Worm (Caenorhabditis elegans) whole organism, early embryonic: ENCODE results near the gene coa-7.
A peak's percentile ranks its signal among the peaks of the same experiment; 100 is the strongest.

Experiments used
- F13C5.2 ChIP-seq: sonication (generic microtip); optimal IDR thresholded peaks from 2 replicates; lab custom pipeline; 2017; ENCODE audit warnings: mild to moderate bottlenecking, missing genetic modification characterization, inconsistent platforms, missing compliant biosample characterization
- ama-1 ChIP-seq: fragments of 150-350 bp; optimal IDR thresholded peaks from 2 replicates; lab custom pipeline; 2014
- ceh-13 ChIP-seq: fragments of 200-800 bp; sonication (Bioruptor generic); optimal IDR thresholded peaks from 2 replicates; lab custom pipeline; 2018; ENCODE audit warnings: mild to moderate bottlenecking, missing genetic modification characterization, missing compliant biosample characterization
- ceh-36 ChIP-seq: sonication (generic microtip); optimal IDR thresholded peaks from 2 replicates; lab custom pipeline; 2016; ENCODE audit warnings: missing genetic modification characterization, inconsistent platforms, missing compliant biosample characterization
- ets-7 ChIP-seq: sonication (generic microtip); optimal IDR thresholded peaks from 2 replicates; lab custom pipeline; 2016; ENCODE audit warnings: missing genotype, missing genetic modification characterization, missing compliant biosample characterization
- flt-1 ChIP-seq: fragments of 200-800 bp; sonication (Bioruptor generic); IDR thresholded peaks from 2 replicates; pipeline ENCODE4 v1.3.6; 2022; ENCODE audit warnings: missing genetic modification characterization, missing compliant biosample characterization
- hmbx-1 ChIP-seq: sonication (generic microtip); optimal IDR thresholded peaks from 2 replicates; lab custom pipeline; 2016; ENCODE audit warnings: mild to moderate bottlenecking, missing genetic modification characterization, missing compliant biosample characterization
- hmg-4 ChIP-seq: fragments of 200-800 bp; sonication (Bioruptor generic); optimal IDR thresholded peaks from 2 replicates; lab custom pipeline; 2018; ENCODE audit warnings: mild to moderate bottlenecking, missing genetic modification characterization, missing compliant biosample characterization
- hnd-1 ChIP-seq: sonication (generic microtip); optimal IDR thresholded peaks from 2 replicates; lab custom pipeline; 2016; ENCODE audit warnings: missing genetic modification characterization, missing compliant biosample characterization
- pes-1 ChIP-seq: fragments of 200-800 bp; sonication (Bioruptor generic); IDR thresholded peaks from 2 replicates; pipeline ENCODE4 v1.3.6; 2022; ENCODE audit warnings: missing genetic modification reagents, missing genetic modification characterization, missing compliant biosample characterization
- sea-1 ChIP-seq: fragments of 200-800 bp; sonication (Bioruptor generic); conservative IDR thresholded peaks from 2 replicates; pipeline ENCODE4 v1.3.6; 2022; ENCODE audit warnings: missing genetic modification characterization, missing compliant biosample characterization
- tbx-11 ChIP-seq: fragments of 200-800 bp; sonication (Bioruptor generic); IDR thresholded peaks from 2 replicates; pipeline ENCODE4 v1.3.6; 2022; ENCODE audit warnings: missing genetic modification characterization, missing compliant biosample characterization
- tra-4 ChIP-seq: sonication (generic microtip); optimal IDR thresholded peaks from 2 replicates; lab custom pipeline; 2017; ENCODE audit warnings: missing genetic modification characterization, missing compliant biosample characterization

- TF ChIP-seq sea-1 (no peak), flt-1 (no peak), ama-1 (lab: Kevin White, UChicago) (no peak), hmbx-1 (tag; lab: Kevin White, UChicago) (no peak), F13C5.2 (tag; lab: Kevin White, UChicago) (no peak), ceh-36 (no peak), tbx-11 (GFP tag; lab: Robert Waterston, UW) (no peak), hmg-4 (GFP tag; lab: Kevin White, UChicago) (peak; percentile 63), tra-4 (tag; lab: Kevin White, UChicago) (no peak), hnd-1 (no peak), ceh-13 (no peak), ets-7 (tag; lab: Kevin White, UChicago) (no peak), pes-1 (GFP tag; lab: Robert Waterston, UW) (no peak)
Observed at ce11 chrII:11632689-11633088, 18.3 kb downstream of the coa-7 start.
